Fruit fly (Drosophila melanogaster): ENCODE results near the gene CG6833.
A peak's percentile ranks its signal among the peaks of the same experiment; 100 is the strongest.

The CG6833 gene

dm6 chr3L:14055815-14056516 is 5.0 kb downstream of the CG6833 start (continued):
- TF ChIP-seq dmrt99B (tag; optimal IDR thresholded peaks at IDR 0.05) (no peak), CG10543 (GFP tag; optimal IDR thresholded peaks at IDR 0.05) (peak; percentile 80), CG8944 (GFP tag; optimal IDR thresholded peaks at IDR 0.05) (no peak), CG16779 (GFP tag; IDR thresholded peaks at IDR 0.05) (no peak), CG7745 (tag; optimal IDR thresholded peaks at IDR 0.05) (no peak), CG12236 (GFP tag; optimal IDR thresholded peaks at IDR 0.05) (no peak), CG30431 (GFP tag; optimal IDR thresholded peaks at IDR 0.05) (no peak), BtbVII (GFP tag; optimal IDR thresholded peaks at IDR 0.05) (no peak), yki (optimal IDR thresholded peaks at IDR 0.05) (no peak), CG14667 (GFP tag; IDR thresholded peaks at IDR 0.05) (no peak), fd96Cb (tag; optimal IDR thresholded peaks at IDR 0.05) (no peak), Meics (GFP tag; optimal IDR thresholded peaks at IDR 0.05) (no peak), ERR (GFP tag; optimal IDR thresholded peaks at IDR 0.05) (no peak), CG3995 (GFP tag; optimal IDR thresholded peaks at IDR 0.05) (no peak), prd (optimal IDR thresholded peaks at IDR 0.05) (no peak), prd (GFP tag; IDR thresholded peaks at IDR 0.05) (no peak), CG15269 (tag; optimal IDR thresholded peaks at IDR 0.05) (no peak), CG10366 (GFP tag; IDR thresholded peaks at IDR 0.05) (no peak), repo (GFP tag; optimal IDR thresholded peaks at IDR 0.05) (no peak), bowl (GFP tag; IDR thresholded peaks at IDR 0.05) (no peak), CG10431 (GFP tag; optimal IDR thresholded peaks at IDR 0.05) (no peak), pnt (GFP tag; optimal IDR thresholded peaks at IDR 0.05) (no peak), dati (GFP tag; IDR thresholded peaks at IDR 0.05) (no peak), CG11504 (tag; optimal IDR thresholded peaks at IDR 0.05) (no peak), Dbx (GFP tag; IDR thresholded peaks at IDR 0.05) (0 out of 3 replicates have a peak, but pooled peaks have one; percentile 6), Mes4 (GFP tag; optimal IDR thresholded peaks at IDR 0.05) (no peak), CG13894 (tag; optimal IDR thresholded peaks at IDR 0.05) (peak; percentile 64), CG12104 (GFP tag; optimal IDR thresholded peaks at IDR 0.05) (no peak), chm (GFP tag; IDR thresholded peaks at IDR 0.05) (no peak), CG14710 (tag; optimal IDR thresholded peaks at IDR 0.05) (no peak), phol (tag; optimal IDR thresholded peaks at IDR 0.05) (no peak), eyg (GFP tag; optimal IDR thresholded peaks at IDR 0.05) (no peak), CG16863 (GFP tag; optimal IDR thresholded peaks at IDR 0.05) (no peak), CG32767 (GFP tag; IDR thresholded peaks at IDR 0.05) (no peak), ind (GFP tag; optimal IDR thresholded peaks at IDR 0.05) (no peak), CG4282 (GFP tag; optimal IDR thresholded peaks at IDR 0.05) (no peak), z (GFP tag; IDR thresholded peaks at IDR 0.05) (no peak), dmrt11E (tag; optimal IDR thresholded peaks at IDR 0.05) (no peak), CG4854 (GFP tag; optimal IDR thresholded peaks at IDR 0.05) (no peak), tna (GFP tag; IDR thresholded peaks at IDR 0.05; ENCODE audit: partially characterized antibody) (no peak), croc (GFP tag; conservative IDR thresholded peaks at IDR 0.05) (no peak), Lim3 (GFP tag; IDR thresholded peaks at IDR 0.05) (no peak), CG1602 (GFP tag; optimal IDR thresholded peaks at IDR 0.05) (no peak), CG1024 (GFP tag; IDR thresholded peaks at IDR 0.05) (no peak), psq (GFP tag; optimal IDR thresholded peaks at IDR 0.05) (no peak), Usf (GFP tag; optimal IDR thresholded peaks at IDR 0.05) (no peak), gsb (GFP tag; IDR thresholded peaks at IDR 0.05) (no peak), Ets97D (GFP tag; optimal IDR thresholded peaks at IDR 0.05) (no peak), CG13424 (tag; optimal IDR thresholded peaks at IDR 0.05) (no peak), Hr78 (GFP tag; optimal IDR thresholded peaks at IDR 0.05) (no peak), hth (optimal IDR thresholded peaks at IDR 0.05) (no peak), CrebB (tag; optimal IDR thresholded peaks at IDR 0.05) (no peak)

All from whole organism, embryonic.